Fruit fly (Drosophila melanogaster): Measurements from ENCODE around the gene Uros2.

The Uros2 gene

dm6 chr3R:15807877-15808381, 19.6 kb downstream of the Uros2 start:
- TF ChIP-seq dmrt93B (GFP tag; optimal IDR thresholded peaks at IDR 0.05) (no peak), ey (GFP tag; optimal IDR thresholded peaks at IDR 0.05) (no peak), h (GFP tag; optimal IDR thresholded peaks at IDR 0.05) (no peak), psq (GFP tag; optimal IDR thresholded peaks at IDR 0.05) (peak; percentile 72), Mio (GFP tag; optimal IDR thresholded peaks at IDR 0.05) (no peak), fru (GFP tag; optimal IDR thresholded peaks at IDR 0.05) (peak; percentile 86), Hr83 (GFP tag; optimal IDR thresholded peaks at IDR 0.05; ENCODE audit: poor library complexity, severe bottlenecking) (no peak), Rel (GFP tag; optimal IDR thresholded peaks at IDR 0.05) (no peak), Rel (tag; optimal IDR thresholded peaks at IDR 0.05) (no peak), sv (GFP tag; optimal IDR thresholded peaks at IDR 0.05) (no peak), Jra (GFP tag; optimal IDR thresholded peaks at IDR 0.05) (no peak), CG32264 (GFP tag; optimal IDR thresholded peaks at IDR 0.05) (no peak), Sp1 (GFP tag; optimal IDR thresholded peaks at IDR 0.05) (no peak), Abd-B (GFP tag; optimal IDR thresholded peaks at IDR 0.05) (no peak), Dif (GFP tag; optimal IDR thresholded peaks at IDR 0.05; ENCODE audit: partially characterized antibody) (no peak), jim (GFP tag; optimal IDR thresholded peaks at IDR 0.05) (no peak)

dm6 chr3R:15810369-15810768, 22.0 kb downstream of the Uros2 start:
- TF ChIP-seq Mio (GFP tag; optimal IDR thresholded peaks at IDR 0.05) (no peak), Myc (optimal IDR thresholded peaks at IDR 0.05) (no peak), Hr78 (GFP tag; optimal IDR thresholded peaks at IDR 0.05) (no peak), dl (GFP tag; optimal IDR thresholded peaks at IDR 0.05; ENCODE audit: insufficient read depth in 1 of 2, partially characterized antibody in 2 of 2) (no peak), tai (GFP tag; optimal IDR thresholded peaks at IDR 0.05) (no peak)

dm6 chr3R:15814150-15814549, 25.8 kb downstream of the Uros2 start:
- peak; percentile 60 for TF ChIP-seq Dfd (GFP tag; optimal IDR thresholded peaks at IDR 0.05)
- no peak for TF ChIP-seq br (GFP tag; optimal IDR thresholded peaks at IDR 0.05)
- TF ChIP-seq psq (GFP tag; optimal IDR thresholded peaks at IDR 0.05): no peak
- TF ChIP-seq Hnf4 (GFP tag; optimal IDR thresholded peaks at IDR 0.05): no peak
- TF ChIP-seq tai (GFP tag; optimal IDR thresholded peaks at IDR 0.05): no peak
- no peak for TF ChIP-seq Sp1 (GFP tag; optimal IDR thresholded peaks at IDR 0.05)
- no peak for TF ChIP-seq Hr83 (GFP tag; optimal IDR thresholded peaks at IDR 0.05; ENCODE audit: poor library complexity, severe bottlenecking)
- TF ChIP-seq Vsx2 (GFP tag; optimal IDR thresholded peaks at IDR 0.05; ENCODE audit: partially characterized antibody): no peak

dm6 chr3R:15816276-15816675, 28.0 kb downstream of the Uros2 start:
- peak in 1 of 2 experiments; percentile 43 for TF ChIP-seq foxo (GFP tag; optimal IDR thresholded peaks at IDR 0.05)
- peak; percentile 7 for TF ChIP-seq Hnf4 (GFP tag; optimal IDR thresholded peaks at IDR 0.05)
- no peak for TF ChIP-seq tai (GFP tag; optimal IDR thresholded peaks at IDR 0.05)
- no peak for TF ChIP-seq CG32264 (GFP tag; optimal IDR thresholded peaks at IDR 0.05)
- TF ChIP-seq Myc (optimal IDR thresholded peaks at IDR 0.05): no peak
- no peak for TF ChIP-seq brk (GFP tag; optimal IDR thresholded peaks at IDR 0.05)
- no peak for TF ChIP-seq Vsx2 (GFP tag; optimal IDR thresholded peaks at IDR 0.05; ENCODE audit: partially characterized antibody)
- no peak for TF ChIP-seq Rel (GFP tag; optimal IDR thresholded peaks at IDR 0.05)
- TF ChIP-seq Rel (tag; optimal IDR thresholded peaks at IDR 0.05): no peak
- no peak for TF ChIP-seq CrebA (GFP tag; optimal IDR thresholded peaks at IDR 0.05; ENCODE audit: borderline replicate concordance)
- no peak for TF ChIP-seq Mio (GFP tag; optimal IDR thresholded peaks at IDR 0.05)
- TF ChIP-seq usp (GFP tag; optimal IDR thresholded peaks at IDR 0.05): no peak
- TF ChIP-seq sv (GFP tag; optimal IDR thresholded peaks at IDR 0.05): no peak
- TF ChIP-seq ey (GFP tag; optimal IDR thresholded peaks at IDR 0.05): peak; percentile 7
- no peak for TF ChIP-seq dsf (GFP tag; optimal IDR thresholded peaks at IDR 0.05; ENCODE audit: borderline replicate concordance)
- TF ChIP-seq dmrt93B (GFP tag; optimal IDR thresholded peaks at IDR 0.05): no peak
- peak; percentile 21 for TF ChIP-seq fru (GFP tag; optimal IDR thresholded peaks at IDR 0.05)
- TF ChIP-seq br (GFP tag; optimal IDR thresholded peaks at IDR 0.05): no peak
- TF ChIP-seq Dfd (GFP tag; optimal IDR thresholded peaks at IDR 0.05): no peak
- no peak for TF ChIP-seq Sp1 (GFP tag; optimal IDR thresholded peaks at IDR 0.05)
- no peak for TF ChIP-seq dl (GFP tag; optimal IDR thresholded peaks at IDR 0.05; ENCODE audit: insufficient read depth in 1 of 2, partially characterized antibody in 2 of 2)
- no peak for TF ChIP-seq jim (GFP tag; optimal IDR thresholded peaks at IDR 0.05)
- no peak for TF ChIP-seq OdsH (GFP tag; optimal IDR thresholded peaks at IDR 0.05)
- no peak for TF ChIP-seq pan (optimal IDR thresholded peaks at IDR 0.05)
- TF ChIP-seq HLH106 (tag; optimal IDR thresholded peaks at IDR 0.05): no peak
- TF ChIP-seq psq (GFP tag; optimal IDR thresholded peaks at IDR 0.05): no peak
- peak; percentile 48 for TF ChIP-seq h (GFP tag; optimal IDR thresholded peaks at IDR 0.05)
- TF ChIP-seq rgr (GFP tag; optimal IDR thresholded peaks at IDR 0.05): no peak
- no peak for TF ChIP-seq Hr83 (GFP tag; optimal IDR thresholded peaks at IDR 0.05; ENCODE audit: poor library complexity, severe bottlenecking)
- no peak for TF ChIP-seq lola (GFP tag; optimal IDR thresholded peaks at IDR 0.05)
- TF ChIP-seq sage (GFP tag; optimal IDR thresholded peaks at IDR 0.05): no peak
- TF ChIP-seq N (GFP tag; optimal IDR thresholded peaks at IDR 0.05): no peak
